Fruit fly (Drosophila melanogaster) whole organism, prepupa: Measurements from ENCODE around the gene CG16734.

ENCODE experiments used
- CG10631 ChIP-seq: fragments of 200-800 bp; sonication (Bioruptor generic); optimal IDR thresholded peaks from 2 replicates; lab custom pipeline; 2016; ENCODE audit warnings: missing biosample characterization, missing genetic modification characterization
- CG11294 ChIP-seq: fragments of 200-800 bp; sonication (Bioruptor generic); IDR thresholded peaks from 2 replicates; pipeline ENCODE4 v1.3.6; 2022; ENCODE audit warnings: missing biosample characterization, missing genetic modification characterization
- CG11762 ChIP-seq: fragments of 200-800 bp; sonication (Bioruptor generic); optimal IDR thresholded peaks from 3 replicates; lab custom pipeline; 2016; ENCODE audit warnings: missing biosample characterization, missing genetic modification characterization; ENCODE audit not compliant: insufficient read depth
- CG15336 ChIP-seq: fragments of 200-800 bp; sonication (Bioruptor generic); IDR thresholded peaks from 2 replicates; pipeline ENCODE4 v1.3.6; 2022; ENCODE audit warnings: missing biosample characterization, missing genetic modification characterization
- CG1621 ChIP-seq: fragments of 200-800 bp; sonication (Bioruptor generic); optimal IDR thresholded peaks from 3 replicates; lab custom pipeline; 2018; ENCODE audit warnings: missing biosample characterization, mild to moderate bottlenecking, missing genetic modification characterization
- CG16779 ChIP-seq: fragments of 200-800 bp; sonication (Bioruptor generic); optimal IDR thresholded peaks from 3 replicates; lab custom pipeline; 2017; ENCODE audit warnings: missing biosample characterization, mild to moderate bottlenecking, missing genetic modification characterization
- CG34406 ChIP-seq: fragments of 200-800 bp; sonication (Bioruptor generic); optimal IDR thresholded peaks from 3 replicates; lab custom pipeline; 2016; ENCODE audit warnings: missing biosample characterization, missing genetic modification characterization
- CG4318 ChIP-seq: fragments of 200-800 bp; sonication (Bioruptor generic); optimal IDR thresholded peaks from 3 replicates; lab custom pipeline; 2017; ENCODE audit warnings: missing biosample characterization, mild to moderate bottlenecking, missing genetic modification characterization
- CG6276 ChIP-seq: fragments of 200-800 bp; sonication (Bioruptor generic); optimal IDR thresholded peaks from 2 replicates; lab custom pipeline; 2017; ENCODE audit warnings: missing biosample characterization, mild to moderate bottlenecking, missing genetic modification characterization
- CG6792 ChIP-seq: fragments of 200-800 bp; sonication (Bioruptor generic); optimal IDR thresholded peaks from 3 replicates; lab custom pipeline; 2016; ENCODE audit warnings: missing biosample characterization, missing genetic modification characterization
- CG6808 ChIP-seq: fragments of 200-800 bp; sonication (Bioruptor generic); optimal IDR thresholded peaks from 3 replicates; lab custom pipeline; 2017; ENCODE audit warnings: missing biosample characterization, missing genetic modification characterization, mild to moderate bottlenecking, moderate library complexity, missing genetic modification reagents
- CG7368 ChIP-seq: fragments of 200-800 bp; sonication (Bioruptor generic); optimal IDR thresholded peaks from 3 replicates; lab custom pipeline; 2016; ENCODE audit warnings: missing biosample characterization, missing genetic modification characterization
- CG8119 ChIP-seq: fragments of 200-800 bp; sonication (Bioruptor generic); IDR thresholded peaks from 3 replicates; pipeline ENCODE4 v1.3.6; 2022; ENCODE audit warnings: missing biosample characterization, missing genetic modification characterization
- CG8632 ChIP-seq: fragments of 200-800 bp; sonication (Bioruptor generic); optimal IDR thresholded peaks from 3 replicates; lab custom pipeline; 2016; ENCODE audit warnings: missing biosample characterization, missing genetic modification characterization
- CG9139 ChIP-seq: fragments of 200-800 bp; sonication (Bioruptor generic); optimal IDR thresholded peaks from 3 replicates; lab custom pipeline; 2017; ENCODE audit warnings: missing biosample characterization, mild to moderate bottlenecking, missing genetic modification characterization
- Eip75B ChIP-seq: fragments of 200-800 bp; sonication (Bioruptor generic); optimal IDR thresholded peaks from 3 replicates; lab custom pipeline; 2016; ENCODE audit warnings: missing biosample characterization, missing genetic modification characterization
- Eip78C ChIP-seq: fragments of 200-800 bp; sonication (Bioruptor generic); peaks from one replicate; lab custom pipeline; 2016; ENCODE audit warnings: missing biosample characterization, missing genetic modification characterization
- Eip93F ChIP-seq: fragments of 200-800 bp; sonication (Bioruptor generic); optimal IDR thresholded peaks from 2 replicates; lab custom pipeline; 2016; ENCODE audit warnings: missing biosample characterization, mild to moderate bottlenecking, missing genetic modification characterization
- Ets96B ChIP-seq: fragments of 200-800 bp; optimal IDR thresholded peaks from 2 replicates; lab custom pipeline; 2019; ENCODE audit warnings: missing biosample characterization, mild to moderate bottlenecking, missing genetic modification characterization, moderate library complexity
- Gug ChIP-seq: fragments of 200-800 bp; sonication (Bioruptor generic); IDR thresholded peaks from 2 replicates; pipeline ENCODE4 v1.3.6; 2022; ENCODE audit warnings: missing biosample characterization, missing genetic modification characterization
- Hr38 ChIP-seq: sonication (Bioruptor generic); optimal IDR thresholded peaks from 2 replicates; lab custom pipeline; 2016; ENCODE audit warnings: missing biosample characterization, missing genetic modification characterization
- Hr39 ChIP-seq: fragments of 200-800 bp; sonication (Bioruptor generic); optimal IDR thresholded peaks from 2 replicates; lab custom pipeline; 2016; ENCODE audit warnings: missing biosample characterization, missing genetic modification characterization
- Hr4 ChIP-seq: fragments of 200-800 bp; sonication (Bioruptor generic); optimal IDR thresholded peaks from 3 replicates; lab custom pipeline; 2016; ENCODE audit warnings: missing biosample characterization, missing genetic modification characterization
- Lpt ChIP-seq: fragments of 200-800 bp; sonication (Bioruptor generic); optimal IDR thresholded peaks from 3 replicates; lab custom pipeline; 2016; ENCODE audit warnings: missing biosample characterization, missing genetic modification characterization
- Met ChIP-seq: fragments of 200-800 bp; sonication (Bioruptor generic); optimal IDR thresholded peaks from 3 replicates; lab custom pipeline; 2016; ENCODE audit warnings: missing biosample characterization, missing genetic modification characterization
- OdsH ChIP-seq: fragments of 200-800 bp; sonication (Bioruptor generic); optimal IDR thresholded peaks from 3 replicates; lab custom pipeline; 2016; ENCODE audit warnings: missing biosample characterization, missing genetic modification characterization
- Smox ChIP-seq: fragments of 200-800 bp; sonication (Bioruptor generic); optimal IDR thresholded peaks from 3 replicates; lab custom pipeline; 2016; ENCODE audit warnings: missing biosample characterization, missing genetic modification characterization
- Sox14 ChIP-seq: fragments of 200-800 bp; sonication (Bioruptor generic); optimal IDR thresholded peaks from 3 replicates; lab custom pipeline; 2016; ENCODE audit warnings: missing biosample characterization, missing genetic modification characterization
- Sox15 ChIP-seq: fragments of 200-800 bp; sonication (Bioruptor generic); optimal IDR thresholded peaks from 3 replicates; lab custom pipeline; 2016; ENCODE audit warnings: missing biosample characterization, missing genetic modification characterization
- achi ChIP-seq: fragments of 200-800 bp; sonication (Bioruptor generic); optimal IDR thresholded peaks from 3 replicates; lab custom pipeline; 2016; ENCODE audit warnings: missing biosample characterization, missing genetic modification characterization
- acj6 ChIP-seq: fragments of 200-800 bp; sonication (Bioruptor generic); optimal IDR thresholded peaks from 3 replicates; lab custom pipeline; 2016; ENCODE audit warnings: missing biosample characterization, missing genetic modification characterization
- cyc ChIP-seq: fragments of 200-800 bp; sonication (Bioruptor generic); optimal IDR thresholded peaks from 3 replicates; lab custom pipeline; 2016; ENCODE audit warnings: missing biosample characterization, missing genetic modification characterization
- dac ChIP-seq: fragments of 200-800 bp; sonication (Bioruptor generic); optimal IDR thresholded peaks from 2 replicates; lab custom pipeline; 2017; ENCODE audit warnings: missing biosample characterization, mild to moderate bottlenecking, missing genetic modification characterization
- eg ChIP-seq: fragments of 200-800 bp; sonication (Bioruptor generic); IDR thresholded peaks from 3 replicates; pipeline ENCODE4 v1.3.6; 2022; ENCODE audit warnings: missing biosample characterization, missing genetic modification characterization
- fd85E ChIP-seq: fragments of 200-800 bp; sonication (Bioruptor generic); optimal IDR thresholded peaks from 3 replicates; lab custom pipeline; 2016; ENCODE audit warnings: missing biosample characterization, missing genetic modification characterization
- fkh ChIP-seq: fragments of 200-800 bp; sonication (Bioruptor generic); optimal IDR thresholded peaks from 3 replicates; lab custom pipeline; 2017; ENCODE audit warnings: missing biosample characterization, mild to moderate bottlenecking, missing genetic modification characterization, moderate library complexity
- lz ChIP-seq: fragments of 200-800 bp; sonication (Bioruptor generic); optimal IDR thresholded peaks from 3 replicates; lab custom pipeline; 2016; ENCODE audit warnings: missing biosample characterization, missing genetic modification characterization
- net ChIP-seq: fragments of 200-800 bp; sonication (Bioruptor generic); optimal IDR thresholded peaks from 3 replicates; lab custom pipeline; 2016; ENCODE audit warnings: missing biosample characterization, missing genetic modification characterization
- pdm3 ChIP-seq: fragments of 200-800 bp; sonication (Bioruptor generic); optimal IDR thresholded peaks from 3 replicates; lab custom pipeline; 2016; ENCODE audit warnings: missing biosample characterization, missing genetic modification characterization
- salr ChIP-seq, 2 experiments: fragments of 200-800 bp; sonication (Bioruptor generic); optimal IDR thresholded peaks; 3 replicates each; lab custom pipeline; 2016 to 2018; ENCODE audit warnings: missing biosample characterization in 2 of 2, missing genetic modification characterization in 2 of 2, mild to moderate bottlenecking in 1 of 2
- spab ChIP-seq: fragments of 200-800 bp; sonication (Bioruptor generic); optimal IDR thresholded peaks from 2 replicates; lab custom pipeline; 2017; ENCODE audit warnings: missing biosample characterization, mild to moderate bottlenecking, missing genetic modification characterization, missing genetic modification reagents
- ss ChIP-seq, 2 experiments: fragments of 200-800 bp; sonication (Bioruptor generic); optimal IDR thresholded peaks; 2 replicates in 1 of 2; 3 replicates in 1 of 2; lab custom pipeline; 2017 to 2018; ENCODE audit warnings: mild to moderate bottlenecking in 2 of 2, missing biosample characterization in 2 of 2, missing genetic modification characterization in 2 of 2, moderate library complexity in 1 of 2
- topi ChIP-seq: fragments of 200-800 bp; sonication (Bioruptor generic); optimal IDR thresholded peaks from 3 replicates; lab custom pipeline; 2016; ENCODE audit warnings: missing biosample characterization, missing genetic modification characterization

The CG16734 gene

DNA sequence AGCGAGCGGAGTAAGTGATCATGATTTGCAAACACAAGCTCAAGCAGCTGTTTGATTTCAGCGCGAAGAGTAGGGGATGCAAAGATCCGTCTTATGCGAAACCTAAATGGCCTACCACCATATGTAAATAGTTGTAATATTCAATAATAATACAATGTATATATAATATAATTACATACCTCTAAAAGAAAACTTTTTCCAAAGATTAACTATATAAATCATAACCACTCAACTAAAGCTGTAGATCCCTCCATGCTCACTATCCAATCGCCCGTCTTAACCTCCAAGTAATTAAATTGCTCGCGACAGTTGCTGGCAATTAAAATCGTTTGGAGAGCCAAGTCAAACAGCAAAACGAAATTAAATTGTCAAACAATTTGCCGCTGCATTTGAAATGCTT lies 27.5 kb upstream of the CG16734 start (continued):
- TF ChIP-seq Sox14 (GFP tag; lab: Kevin White, UChicago) = peak; percentile 63
- TF ChIP-seq CG1621 = peak; percentile 61
- TF ChIP-seq CG9139 (GFP tag; lab: Kevin White, UChicago) = peak; percentile 54
- no peak for TF ChIP-seq fd85E (GFP tag; lab: Kevin White, UChicago)
- peak; percentile 89 for TF ChIP-seq Gug
- peak; percentile 79 for TF ChIP-seq CG7368 (GFP tag; lab: Kevin White, UChicago)
- peak; percentile 31 for TF ChIP-seq fkh (GFP tag; lab: Kevin White, UChicago)
- TF ChIP-seq Eip93F = peak; percentile 46

DNA sequence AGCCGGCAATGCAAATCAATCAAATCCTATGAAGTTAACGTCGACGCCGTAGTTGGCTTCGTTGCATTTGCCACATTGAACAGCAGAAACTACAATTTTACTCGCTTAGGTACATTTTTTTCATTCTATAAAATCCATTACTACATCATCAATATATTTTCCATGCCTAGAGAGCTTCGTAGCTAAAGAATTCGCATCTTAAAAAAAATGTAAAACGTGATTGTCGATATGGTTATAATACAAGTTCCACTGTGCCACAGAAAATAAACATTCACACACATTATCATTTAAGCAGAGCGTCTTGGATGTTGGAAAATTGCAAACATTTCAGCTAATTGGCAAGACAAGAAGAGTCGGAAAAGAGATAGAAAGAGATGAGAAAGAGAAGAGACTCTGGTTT lies 26.9 kb upstream of the CG16734 start:
- TF ChIP-seq OdsH (GFP tag; lab: Kevin White, UChicago) (peak; percentile 9), Lpt (GFP tag; lab: Kevin White, UChicago) (peak; percentile 37), CG8119 (GFP tag; lab: Robert Waterston, UW) (peak; percentile 44; the same call in 2 of the 3 replicates), pdm3 (GFP tag; lab: Kevin White, UChicago) (peak; percentile 36), net (GFP tag; lab: Kevin White, UChicago) (no peak), Eip78C (GFP tag; lab: Kevin White, UChicago) (peak; percentile 67), CG15336 (GFP tag; lab: Robert Waterston, UW) (peak; percentile 82), Hr4 (GFP tag; lab: Kevin White, UChicago) (peak; percentile 54), topi (no peak), Sox14 (GFP tag; lab: Kevin White, UChicago) (peak; percentile 8), acj6 (GFP tag; lab: Kevin White, UChicago) (no peak), eg (GFP tag; lab: Robert Waterston, UW) (peak; percentile 71), Gug (peak; percentile 31; the same call in 1 of the 2 replicates), CG4318 (GFP tag; lab: Kevin White, UChicago) (no peak)
- TF ChIP-seq, all 60 proteins: peak for 10

DNA sequence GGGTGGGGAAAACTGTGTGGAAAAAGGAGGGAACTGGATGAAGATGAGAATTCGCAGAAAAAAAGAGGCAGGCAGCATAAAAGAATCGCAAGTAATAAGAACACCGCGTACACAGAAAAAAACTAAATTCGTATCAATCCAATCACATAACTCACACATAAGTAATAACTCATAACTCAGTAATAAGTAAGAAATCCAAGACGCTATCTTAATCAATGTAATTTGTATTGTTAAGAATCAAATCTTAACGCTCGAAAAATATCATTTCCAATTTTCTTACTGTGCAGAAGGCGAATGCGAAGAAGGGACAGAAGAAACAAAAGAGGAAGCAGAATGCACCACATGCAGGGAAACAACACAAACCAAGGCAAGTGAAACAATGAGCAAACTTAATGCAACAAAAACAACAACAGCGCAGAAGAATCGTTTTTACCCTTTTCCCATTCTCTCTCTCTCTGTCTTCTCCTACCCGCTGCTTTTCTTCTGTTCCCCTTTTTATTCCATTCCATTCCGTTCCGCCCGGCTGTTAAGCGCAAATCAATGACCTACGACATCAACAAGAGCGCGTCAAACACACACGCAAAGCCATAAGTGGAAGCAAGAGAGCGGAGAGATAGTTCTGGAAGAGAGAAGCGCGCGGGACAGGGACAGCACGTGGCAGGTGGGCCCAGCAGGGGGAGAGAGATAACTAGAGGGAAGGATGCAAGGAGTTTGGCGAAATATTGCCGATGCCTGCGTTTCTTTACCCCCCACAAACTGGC lies 25.6 kb upstream of the CG16734 start:
- TF ChIP-seq CG15336 (GFP tag; lab: Robert Waterston, UW) = peak; percentile 96
- TF ChIP-seq CG8632 = peak; percentile 99
- peak; percentile 99 for TF ChIP-seq CG6792 (GFP tag; lab: Kevin White, UChicago)
- peak; percentile 94 for TF ChIP-seq Hr4 (GFP tag; lab: Kevin White, UChicago)
- peak; percentile 100 for TF ChIP-seq Eip75B (GFP tag; lab: Kevin White, UChicago)
- TF ChIP-seq CG6808 (GFP tag; lab: Kevin White, UChicago) = peak; percentile 99
- TF ChIP-seq CG11762 (GFP tag; lab: Kevin White, UChicago) = peak; percentile 98
- TF ChIP-seq Hr39 (GFP tag; lab: Kevin White, UChicago) = peak; percentile 99
- no peak for TF ChIP-seq Hr38 (GFP tag; lab: Kevin White, UChicago)
- TF ChIP-seq CG11294 (GFP tag; lab: Robert Waterston, UW) = peak; percentile 93
- TF ChIP-seq Smox (GFP tag; lab: Kevin White, UChicago) = peak; percentile 99
- peak; percentile 99 for TF ChIP-seq cyc (GFP tag; lab: Kevin White, UChicago)
- peak; percentile 95 for TF ChIP-seq eg (GFP tag; lab: Robert Waterston, UW)
- TF ChIP-seq Ets96B (tag; lab: Kevin White, UChicago) = peak; percentile 100
- TF ChIP-seq Lpt (GFP tag; lab: Kevin White, UChicago) = peak; percentile 98
- peak; percentile 98 for TF ChIP-seq Sox15 (GFP tag; lab: Kevin White, UChicago)
- peak; percentile 97 for TF ChIP-seq CG16779 (tag; lab: Kevin White, UChicago)
- TF ChIP-seq topi = peak; percentile 99
- peak; percentile 16 for TF ChIP-seq fkh (GFP tag; lab: Kevin White, UChicago)
- peak; percentile 86 for TF ChIP-seq CG4318 (GFP tag; lab: Kevin White, UChicago)
- peak; percentile 99 for TF ChIP-seq net (GFP tag; lab: Kevin White, UChicago)
- peak; percentile 96 for TF ChIP-seq Gug
- peak; percentile 99 for TF ChIP-seq ss (GFP tag; optimal IDR thresholded peaks at IDR 0.05; lab: Kevin White, UChicago)
- TF ChIP-seq Eip93F = peak; percentile 99
- TF ChIP-seq CG6276 (GFP tag; lab: Kevin White, UChicago) = peak; percentile 91
- peak; percentile 99 for TF ChIP-seq CG1621
- TF ChIP-seq pdm3 (GFP tag; lab: Kevin White, UChicago) = peak; percentile 99
- TF ChIP-seq lz (GFP tag; lab: Kevin White, UChicago) = peak; percentile 99
- TF ChIP-seq salr (GFP tag; optimal IDR thresholded peaks at IDR 0.05; lab: Kevin White, UChicago) = peak; percentile 99
- TF ChIP-seq Met (GFP tag; lab: Kevin White, UChicago) = peak; percentile 99
- peak; percentile 97 for TF ChIP-seq fd85E (GFP tag; lab: Kevin White, UChicago)
- peak; percentile 100 for TF ChIP-seq spab (GFP tag; lab: Kevin White, UChicago)
- TF ChIP-seq dac (GFP tag; lab: Kevin White, UChicago) = peak; percentile 75
- peak; percentile 100 for TF ChIP-seq Sox14 (GFP tag; lab: Kevin White, UChicago)
- peak; percentile 99 for TF ChIP-seq CG34406
- peak; percentile 99 for TF ChIP-seq achi (GFP tag; lab: Kevin White, UChicago)
- TF ChIP-seq CG10631 (GFP tag; lab: Kevin White, UChicago) = peak; percentile 100
